Fruit fly (Drosophila melanogaster) S2 (cell line): ENCODE measurements around the gene Osi19.

Experiments used
- CG8478 ChIP-seq: fragments of >200 bp; optimal IDR thresholded peaks from 2 replicates; lab custom pipeline; 2018
- CTCF ChIP-seq, 2 experiments: fragments of >200 bp; optimal IDR thresholded peaks; 2 replicates each; lab custom pipeline; 2018

- TF ChIP-seq CG8478 (lab: Kevin White, UChicago) (no peak), CTCF (optimal IDR thresholded peaks at IDR 0.05; lab: Kevin White, UChicago) (no peak)
These were observed 20.1 kb upstream of the Osi19 start for dm6 chr3R:6315078-6315477.
